Worm (Caenorhabditis elegans) whole organism, L2 larva: ENCODE measurements around the gene C16A3.2.

Experiments
- R02D3.7 ChIP-seq: fragments of 150-350 bp; optimal IDR thresholded peaks from 2 replicates; lab custom pipeline; 2014; ENCODE audit warnings: missing biosample characterization, missing genetic modification characterization
- ceh-16 ChIP-seq: fragments of 150-350 bp; optimal IDR thresholded peaks from 2 replicates; lab custom pipeline; 2014; ENCODE audit warnings: missing biosample characterization, missing genetic modification characterization
- elt-1 ChIP-seq: fragments of 150-350 bp; optimal IDR thresholded peaks from 2 replicates; lab custom pipeline; 2014; ENCODE audit warnings: missing biosample characterization, missing genetic modification characterization
- lin-39 ChIP-seq: fragments of 150-350 bp; optimal IDR thresholded peaks from 2 replicates; lab custom pipeline; 2014; ENCODE audit warnings: missing biosample characterization, missing genetic modification reagents, missing genetic modification characterization
- lsy-2 ChIP-seq, 2 experiments: fragments of 150-350 bp in 1 of 2; sonication (generic microtip) in 1 of 2; optimal IDR thresholded peaks; 2 replicates each; lab custom pipeline; 2014 to 2017; ENCODE audit warnings: missing biosample characterization in 2 of 2, missing genetic modification characterization in 2 of 2
- nhr-10 ChIP-seq: sonication (generic microtip); optimal IDR thresholded peaks from 2 replicates; lab custom pipeline; 2017; ENCODE audit warnings: missing biosample characterization, missing genetic modification characterization
- nhr-12 ChIP-seq: fragments of 150-350 bp; optimal IDR thresholded peaks from 2 replicates; lab custom pipeline; 2014; ENCODE audit warnings: missing biosample characterization, missing genetic modification characterization
- nhr-237 ChIP-seq: fragments of 150-350 bp; optimal IDR thresholded peaks from 2 replicates; lab custom pipeline; 2014; ENCODE audit warnings: missing biosample characterization, missing genetic modification characterization
- snpc-4 ChIP-seq: fragments of 150-350 bp; optimal IDR thresholded peaks from 2 replicates; lab custom pipeline; 2014; ENCODE audit warnings: missing biosample characterization, missing genetic modification characterization
- unc-62 ChIP-seq: fragments of 150-350 bp; optimal IDR thresholded peaks from 2 replicates; lab custom pipeline; 2014; ENCODE audit warnings: missing biosample characterization, missing genetic modification reagents, missing genetic modification characterization
- zag-1 ChIP-seq: fragments of 150-350 bp; optimal IDR thresholded peaks from 2 replicates; lab custom pipeline; 2014; ENCODE audit warnings: missing biosample characterization, missing genetic modification characterization

ce11 chrIII:6382987-6383602 lies 6.5 kb upstream of the C16A3.2 start, which contains the start of gene let-716:
- TF ChIP-seq elt-1 (tag; lab: Kevin White, UChicago) (no peak), zag-1 (tag; lab: Kevin White, UChicago) (no peak), lin-39 (tag; lab: Kevin White, UChicago) (no peak), nhr-12 (no peak), snpc-4 (tag; lab: Kevin White, UChicago) (no peak), ceh-16 (tag; lab: Kevin White, UChicago) (no peak), R02D3.7 (no peak), nhr-237 (tag; lab: Kevin White, UChicago) (no peak), unc-62 (GFP tag; lab: Kevin White, UChicago) (no peak), lsy-2 (tag; optimal IDR thresholded peaks at IDR 0.05; lab: Kevin White, UChicago) (peak; percentile 85 to 97), nhr-10 (tag; lab: Kevin White, UChicago) (no peak)
